Worm (Caenorhabditis elegans): ENCODE measurements around the gene hot-2.

hot-2 gene

ce11 chrV:19148350-19148749, 26.2 kb upstream of the hot-2 start:
- TF ChIP-seq nhr-232 (tag; optimal IDR thresholded peaks at IDR 0.05): no peak
- no peak for TF ChIP-seq ztf-16 (tag; optimal IDR thresholded peaks at IDR 0.05)
- no peak for TF ChIP-seq pha-4 (tag; optimal IDR thresholded peaks at IDR 0.05)
- TF ChIP-seq fax-1 (tag; optimal IDR thresholded peaks at IDR 0.05): no peak
- TF ChIP-seq mec-3 (tag; optimal IDR thresholded peaks at IDR 0.05; ENCODE audit: borderline replicate concordance): peak; percentile 64
- peak; percentile 16 for TF ChIP-seq hlh-6 (tag; optimal IDR thresholded peaks at IDR 0.05)

ce11 chrV:19149057-19149456, 25.5 kb upstream of the hot-2 start, which contains the start of gene Y39B6A.7:
TSS of gene Y39B6A.7 (minus strand) at chrV:19149157.
- TF ChIP-seq ceh-22 (tag; optimal IDR thresholded peaks at IDR 0.05) (no peak), hlh-8 (tag; optimal IDR thresholded peaks at IDR 0.05) (no peak), pros-1 (tag; optimal IDR thresholded peaks at IDR 0.05) (no peak), lim-6 (tag; optimal IDR thresholded peaks at IDR 0.05) (no peak), sox-2 (GFP tag; IDR thresholded peaks at IDR 0.05) (no peak), ceh-31 (tag; optimal IDR thresholded peaks at IDR 0.05) (no peak), nhr-11 (tag; optimal IDR thresholded peaks at IDR 0.05) (no peak), che-1 (tag; optimal IDR thresholded peaks at IDR 0.05) (no peak), ceh-34 (tag; optimal IDR thresholded peaks at IDR 0.05) (no peak), ceh-45 (GFP tag; IDR thresholded peaks at IDR 0.05) (no peak), ahr-1 (tag; optimal IDR thresholded peaks at IDR 0.05) (no peak)

ce11 chrV:19152328-19152727, 22.2 kb upstream of the hot-2 start, which contains the start of gene Y39B6A.69:
TSS of gene Y39B6A.69 (minus strand) at chrV:19152428.
- TF ChIP-seq K02D7.2 (tag; optimal IDR thresholded peaks at IDR 0.05): no peak
- no peak for TF ChIP-seq ceh-18 (tag; optimal IDR thresholded peaks at IDR 0.05)
- TF ChIP-seq ceh-31 (tag; optimal IDR thresholded peaks at IDR 0.05): no peak
- TF ChIP-seq sox-4 (tag; optimal IDR thresholded peaks at IDR 0.05): no peak
- TF ChIP-seq gmeb-2 (tag; optimal IDR thresholded peaks at IDR 0.05): no peak
- no peak for TF ChIP-seq hlh-6 (tag; optimal IDR thresholded peaks at IDR 0.05)
- TF ChIP-seq hlh-15 (tag; optimal IDR thresholded peaks at IDR 0.05): no peak
- TF ChIP-seq pat-9 (tag; optimal IDR thresholded peaks at IDR 0.05): no peak
- no peak for TF ChIP-seq odd-2 (tag; optimal IDR thresholded peaks at IDR 0.05)

DNA sequence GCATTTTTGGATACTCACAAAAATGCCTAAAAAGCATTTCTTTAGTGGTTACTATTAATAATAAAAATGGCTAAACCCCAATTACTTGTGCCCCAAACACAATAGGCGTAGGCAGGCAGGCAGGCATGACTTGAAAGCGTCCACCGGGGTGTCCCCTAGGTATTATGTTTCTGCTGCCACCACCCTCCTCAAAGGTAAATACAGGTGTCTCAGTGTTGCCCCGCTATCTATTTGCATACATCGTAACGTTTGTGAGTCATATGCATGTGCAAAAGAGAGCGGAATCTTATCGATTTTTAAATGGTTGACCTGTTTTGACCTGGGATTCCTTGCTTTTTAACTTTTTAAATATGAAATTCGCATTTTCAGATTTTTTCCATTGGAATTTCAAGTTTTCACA, 21.3 kb upstream of the hot-2 start:
- TF ChIP-seq ceh-34 (tag; optimal IDR thresholded peaks at IDR 0.05) (peak; percentile 53), K02D7.2 (tag; optimal IDR thresholded peaks at IDR 0.05) (no peak), ceh-19 (GFP tag; optimal IDR thresholded peaks at IDR 0.05) (peak; percentile 21), pha-2 (tag; optimal IDR thresholded peaks at IDR 0.05) (peak; percentile 31)

DNA sequence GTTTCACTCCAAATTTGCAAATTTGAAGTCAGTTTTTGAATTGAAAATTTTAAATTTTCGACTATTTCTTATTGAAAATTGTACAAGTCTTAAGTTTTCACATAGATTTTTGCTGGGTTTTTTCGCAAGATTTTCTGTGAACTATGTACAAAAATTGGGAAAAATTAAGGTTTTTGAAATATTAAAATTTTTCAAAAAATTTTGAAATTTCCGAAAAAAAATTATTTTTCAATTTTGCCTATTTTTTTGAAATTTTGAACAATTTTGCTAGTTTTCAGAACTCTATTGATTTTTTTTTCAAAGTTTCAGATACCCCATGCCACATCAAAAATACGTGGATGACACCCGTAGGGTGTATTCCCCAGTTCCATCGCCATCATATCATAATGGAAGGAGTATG, 20.8 kb upstream of the hot-2 start, which contains the start of gene tsp-13:
Gene tsp-13, plus strand, starts transcription at position 301 of the 400 bp plus-strand sequence.
- TF ChIP-seq C38D4.7 (GFP tag; optimal IDR thresholded peaks at IDR 0.05): no peak
- TF ChIP-seq ceh-31 (tag; optimal IDR thresholded peaks at IDR 0.05): no peak
- TF ChIP-seq lin-11 (tag; optimal IDR thresholded peaks at IDR 0.05): no peak

- TF ChIP-seq gmeb-2 (tag; optimal IDR thresholded peaks at IDR 0.05): no peak
- TF ChIP-seq elt-2 (tag; optimal IDR thresholded peaks at IDR 0.05): peak; percentile 59
Measured at ce11 chrV:19158664-19159063, 15.9 kb upstream of the hot-2 start, which contains the start of gene Y39B6A.5. TSS of gene Y39B6A.5 (minus strand) at chrV:19158877.

DNA sequence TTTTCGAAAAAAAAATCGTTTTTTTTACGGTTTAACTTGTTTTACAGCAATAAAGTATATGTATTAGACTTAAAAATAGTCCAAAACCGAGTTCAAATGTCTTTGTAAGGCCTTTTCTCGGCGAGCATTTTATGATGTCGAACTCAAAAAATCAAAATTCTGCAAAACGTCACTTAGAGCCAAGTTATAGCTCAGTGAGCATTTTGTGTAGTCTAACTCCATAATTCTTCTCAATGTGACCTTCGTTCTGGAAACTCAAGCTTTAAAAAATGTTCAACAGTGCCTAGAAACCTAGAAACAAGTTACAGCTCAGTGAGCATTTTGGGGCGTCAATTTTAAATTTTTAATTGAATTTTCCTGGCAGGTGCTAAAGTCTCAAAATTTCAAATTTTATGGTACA, 1.2 kb downstream of the hot-2 start:
- TF ChIP-seq sox-4 (tag; optimal IDR thresholded peaks at IDR 0.05): no peak
- no peak for TF ChIP-seq sdc-2 (tag; optimal IDR thresholded peaks at IDR 0.05)
- no peak for TF ChIP-seq elt-4 (tag; optimal IDR thresholded peaks at IDR 0.05)
- no peak for TF ChIP-seq npax-4 (tag; optimal IDR thresholded peaks at IDR 0.05)
- TF ChIP-seq madf-2 (tag; optimal IDR thresholded peaks at IDR 0.05): no peak
- no peak for TF ChIP-seq fkh-6 (tag; optimal IDR thresholded peaks at IDR 0.05)
- TF ChIP-seq pag-3 (tag; optimal IDR thresholded peaks at IDR 0.05; ENCODE audit: borderline replicate concordance): no peak
- no peak for TF ChIP-seq nhr-232 (tag; optimal IDR thresholded peaks at IDR 0.05)
- TF ChIP-seq ceh-6 (GFP tag; optimal IDR thresholded peaks at IDR 0.05): no peak
- no peak for TF ChIP-seq ztf-16 (tag; optimal IDR thresholded peaks at IDR 0.05)
- TF ChIP-seq fax-1 (tag; optimal IDR thresholded peaks at IDR 0.05): no peak
- no peak for TF ChIP-seq elt-2 (tag; optimal IDR thresholded peaks at IDR 0.05)
- no peak for TF ChIP-seq hlh-8 (tag; optimal IDR thresholded peaks at IDR 0.05)
- TF ChIP-seq che-1 (tag; optimal IDR thresholded peaks at IDR 0.05): no peak
- no peak for TF ChIP-seq odd-2 (tag; optimal IDR thresholded peaks at IDR 0.05)
- TF ChIP-seq unc-42 (tag; optimal IDR thresholded peaks at IDR 0.05): no peak
- no peak for TF ChIP-seq unc-3 (GFP tag; conservative IDR thresholded peaks at IDR 0.05)
- no peak for TF ChIP-seq unc-3 (tag; optimal IDR thresholded peaks at IDR 0.05)

Data from whole organism, late embryonic.